Fruit fly (Drosophila melanogaster) whole organism, adult: ENCODE measurements around the gene Bicra.

ENCODE experiments used
- CG11617 ChIP-seq: fragments of 200-800 bp; sonication (Bioruptor generic); optimal IDR thresholded peaks from 2 replicates; lab custom pipeline; 2017; ENCODE audit warnings: mild to moderate bottlenecking, missing biosample characterization, missing genetic modification reagents, missing genetic modification characterization
- CG12768 ChIP-seq: fragments of 200-800 bp; sonication (Bioruptor generic); optimal IDR thresholded peaks from 2 replicates; lab custom pipeline; 2017; ENCODE audit warnings: missing biosample characterization, missing genetic modification characterization, mild to moderate bottlenecking, moderate library complexity, missing genetic modification reagents
- CG14711 ChIP-seq: fragments of 200-800 bp; sonication (Bioruptor generic); optimal IDR thresholded peaks from 2 replicates; lab custom pipeline; 2018; ENCODE audit warnings: missing biosample characterization, mild to moderate bottlenecking, missing genetic modification characterization, moderate library complexity
- CG1620 ChIP-seq: fragments of 200-800 bp; sonication (Bioruptor generic); optimal IDR thresholded peaks from 2 replicates; lab custom pipeline; 2016; ENCODE audit warnings: missing biosample characterization, missing genetic modification characterization
- CG33017 ChIP-seq: fragments of 200-800 bp; sonication (Bioruptor generic); optimal IDR thresholded peaks from 2 replicates; lab custom pipeline; 2018; ENCODE audit warnings: missing biosample characterization, mild to moderate bottlenecking, missing genetic modification characterization, moderate library complexity
- CG5204 ChIP-seq: fragments of 200-800 bp; sonication (Bioruptor generic); optimal IDR thresholded peaks from 2 replicates; lab custom pipeline; 2016; ENCODE audit warnings: missing biosample characterization, missing genetic modification characterization
- CG7045 ChIP-seq: fragments of 200-800 bp; sonication (Bioruptor generic); optimal IDR thresholded peaks from 2 replicates; lab custom pipeline; 2017; ENCODE audit warnings: missing biosample characterization, mild to moderate bottlenecking, missing genetic modification characterization
- CG7101 ChIP-seq: fragments of 200-800 bp; sonication (Bioruptor generic); optimal IDR thresholded peaks from 2 replicates; lab custom pipeline; 2018; ENCODE audit warnings: missing biosample characterization, mild to moderate bottlenecking, missing genetic modification characterization, moderate library complexity
- Clk ChIP-seq: fragments of 200-800 bp; sonication (Bioruptor generic); optimal IDR thresholded peaks from 2 replicates; lab custom pipeline; 2017; ENCODE audit warnings: missing biosample characterization, missing genetic modification characterization
- Crg-1 ChIP-seq: fragments of 200-800 bp; sonication (Bioruptor generic); optimal IDR thresholded peaks from 2 replicates; lab custom pipeline; 2016; ENCODE audit warnings: missing biosample characterization, missing genetic modification characterization
- Hr96 ChIP-seq: fragments of 200-800 bp; sonication (Bioruptor generic); optimal IDR thresholded peaks from 2 replicates; lab custom pipeline; 2016; ENCODE audit warnings: missing biosample characterization, missing genetic modification characterization
- Mnt ChIP-seq: fragments of 200-800 bp; sonication (Bioruptor generic); optimal IDR thresholded peaks from 2 replicates; lab custom pipeline; 2016; ENCODE audit warnings: missing biosample characterization, mild to moderate bottlenecking, missing genetic modification characterization
- bab1 ChIP-seq: fragments of 200-800 bp; sonication (Bioruptor generic); optimal IDR thresholded peaks from 3 replicates; lab custom pipeline; 2019; ENCODE audit warnings: missing biosample characterization, mild to moderate bottlenecking, missing genetic modification characterization, moderate library complexity
- cic ChIP-seq: fragments of 200-800 bp; sonication (Bioruptor generic); optimal IDR thresholded peaks from 2 replicates; lab custom pipeline; 2017; ENCODE audit warnings: missing biosample characterization, mild to moderate bottlenecking, missing genetic modification characterization, moderate library complexity
- cnc ChIP-seq, 2 experiments: fragments of >200 bp; optimal IDR thresholded peaks; 2 replicates each; lab custom pipeline; 2017
- kay ChIP-seq: fragments of 200-800 bp; sonication (Bioruptor generic); peaks from one replicate; lab custom pipeline; 2016; ENCODE audit warnings: missing biosample characterization, missing genetic modification characterization, borderline replicate concordance
- ovo ChIP-seq: fragments of 200-800 bp; sonication (Bioruptor generic); optimal IDR thresholded peaks from 2 replicates; lab custom pipeline; 2016; ENCODE audit warnings: missing biosample characterization, missing genetic modification characterization
- pad ChIP-seq: fragments of 200-800 bp; sonication (Bioruptor generic); optimal IDR thresholded peaks from 3 replicates; lab custom pipeline; 2017; ENCODE audit warnings: missing biosample characterization, missing genetic modification characterization, mild to moderate bottlenecking, moderate library complexity, missing genetic modification reagents
- tj ChIP-seq: fragments of 200-800 bp; sonication (Bioruptor generic); optimal IDR thresholded peaks from 3 replicates; lab custom pipeline; 2017; ENCODE audit warnings: missing biosample characterization, mild to moderate bottlenecking, missing genetic modification characterization, moderate library complexity
- toe ChIP-seq: fragments of 200-800 bp; sonication (Bioruptor generic); optimal IDR thresholded peaks from 2 replicates; lab custom pipeline; 2016; ENCODE audit warnings: missing biosample characterization, missing genetic modification characterization

Gene Bicra

DNA sequence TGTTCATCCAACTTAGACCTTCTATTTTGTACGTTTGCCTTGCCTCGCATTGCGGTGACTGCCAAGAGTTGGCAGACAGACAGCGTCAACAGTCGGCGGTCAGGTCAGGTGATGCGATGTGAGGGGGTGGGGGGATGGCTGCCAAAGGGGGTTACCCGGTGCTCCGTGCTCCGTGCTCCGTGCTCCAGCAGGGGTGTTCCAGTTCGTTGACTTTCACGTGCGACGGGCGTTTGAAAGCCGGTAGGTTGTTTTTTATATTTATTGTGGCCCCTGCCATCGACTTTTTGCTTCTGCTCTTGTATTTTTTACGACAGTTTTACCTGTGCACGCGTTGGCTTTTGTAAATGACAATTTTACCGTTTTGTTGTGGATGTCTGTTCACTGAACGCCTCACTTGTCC lies 19.2 kb downstream of the Bicra start:
- TF ChIP-seq kay (GFP tag; lab: Kevin White, UChicago) (no peak), CG33017 (tag; lab: Kevin White, UChicago) (no peak), cnc (optimal IDR thresholded peaks at IDR 0.05; lab: Kevin White, UChicago) (no peak), Mnt (GFP tag; lab: Kevin White, UChicago) (no peak), Hr96 (no peak), bab1 (GFP tag; lab: Kevin White, UChicago) (no peak), CG7101 (no peak)

dm6 chr3R:29082511-29083296 lies 19.9 kb downstream of the Bicra start:
- TF ChIP-seq tj (GFP tag; lab: Kevin White, UChicago): peak; percentile 96
- no peak for TF ChIP-seq CG1620
- TF ChIP-seq CG7101: no peak
- TF ChIP-seq toe (GFP tag; lab: Kevin White, UChicago): no peak
- no peak for TF ChIP-seq CG5204 (GFP tag; lab: Kevin White, UChicago)

DNA sequence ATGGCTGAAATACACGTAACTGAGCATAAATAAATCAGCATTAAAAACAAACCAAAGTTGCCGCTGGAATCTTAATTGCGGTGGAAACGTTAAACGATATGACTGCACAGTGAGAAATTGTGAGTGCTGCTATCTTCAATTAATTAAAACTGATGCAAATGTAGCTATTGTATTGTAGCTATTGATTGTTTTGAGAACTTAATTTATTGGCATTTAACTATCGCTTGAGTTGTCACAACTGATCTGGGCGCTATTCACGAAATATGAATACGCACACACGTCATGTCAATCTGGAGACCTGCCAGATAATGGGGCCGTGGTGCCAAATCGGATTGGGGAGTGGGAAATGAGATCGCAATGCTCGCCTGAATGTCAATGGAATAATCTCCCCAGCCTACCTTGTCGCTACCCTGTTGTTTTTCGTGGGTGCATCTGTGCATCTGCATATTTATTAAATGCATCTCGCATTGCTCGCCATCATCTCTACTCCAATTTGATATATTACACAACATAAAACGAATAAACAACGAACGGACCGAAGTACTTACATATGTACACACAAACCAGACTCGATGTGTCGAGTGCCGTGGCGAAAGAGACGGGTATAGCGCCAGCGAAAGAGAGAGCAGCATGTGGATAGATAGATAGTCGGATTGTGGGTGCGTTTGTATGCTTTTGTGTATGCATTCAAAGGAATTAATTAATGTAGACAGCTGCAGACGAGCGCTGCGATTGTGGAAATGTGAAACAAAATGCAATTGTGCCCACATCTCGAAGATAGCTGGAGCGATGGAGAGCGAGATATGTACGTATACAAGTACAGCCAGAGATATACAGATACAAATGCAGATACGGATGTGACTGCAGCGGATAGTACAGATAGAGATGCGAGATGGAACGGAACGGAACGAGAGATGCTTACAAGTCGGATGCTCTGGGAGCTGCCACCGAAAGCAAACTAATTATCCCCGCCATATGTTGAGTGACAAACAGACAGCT lies 20.9 kb downstream of the Bicra start:
- no peak for TF ChIP-seq Crg-1 (GFP tag; lab: Kevin White, UChicago)
- TF ChIP-seq CG1620: no peak
- no peak for TF ChIP-seq pad
- TF ChIP-seq tj (GFP tag; lab: Kevin White, UChicago): no peak
- no peak for TF ChIP-seq CG5204 (GFP tag; lab: Kevin White, UChicago)
- no peak for TF ChIP-seq Hr96
- TF ChIP-seq CG7101: no peak
- no peak for TF ChIP-seq CG14711 (tag; lab: Kevin White, UChicago)
- peak; percentile 2 for TF ChIP-seq CG7045 (GFP tag; lab: Kevin White, UChicago)
- TF ChIP-seq Clk (GFP tag; lab: Kevin White, UChicago): no peak
- TF ChIP-seq kay (GFP tag; lab: Kevin White, UChicago): peak; percentile 66
- no peak for TF ChIP-seq CG33017 (tag; lab: Kevin White, UChicago)
- peak; percentile 51 for TF ChIP-seq CG12768 (GFP tag; lab: Kevin White, UChicago)
- TF ChIP-seq ovo (GFP tag; lab: Kevin White, UChicago): no peak
- peak; percentile 5 for TF ChIP-seq cic (GFP tag; lab: Kevin White, UChicago)
- TF ChIP-seq bab1 (GFP tag; lab: Kevin White, UChicago): no peak
- no peak for TF ChIP-seq toe (GFP tag; lab: Kevin White, UChicago)
- TF ChIP-seq CG11617 (GFP tag; lab: Kevin White, UChicago): no peak

DNA sequence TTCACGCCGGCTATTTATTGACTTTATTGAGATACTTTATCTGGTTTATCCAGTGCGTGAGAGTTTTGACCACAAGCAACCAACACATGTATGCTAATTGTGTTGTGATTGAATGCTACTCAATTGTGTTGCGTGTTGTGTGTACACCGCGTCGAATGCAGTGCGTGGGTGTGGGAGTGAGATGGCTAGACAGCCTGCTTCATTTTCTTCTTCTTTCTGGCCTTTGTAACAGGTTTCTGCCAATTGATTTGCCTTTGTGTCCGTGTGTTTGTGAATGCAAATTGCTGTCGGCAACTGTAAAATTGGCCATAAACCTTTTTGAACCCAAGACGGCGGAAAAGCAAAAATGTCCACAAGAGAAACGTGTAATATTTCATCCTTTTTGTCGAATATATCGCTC lies 24.1 kb downstream of the Bicra start:
- TF ChIP-seq CG14711 (tag; lab: Kevin White, UChicago): no peak
- TF ChIP-seq pad: no peak
- no peak for TF ChIP-seq CG5204 (GFP tag; lab: Kevin White, UChicago)
- TF ChIP-seq CG12768 (GFP tag; lab: Kevin White, UChicago): no peak
- no peak for TF ChIP-seq CG11617 (GFP tag; lab: Kevin White, UChicago)
- no peak for TF ChIP-seq CG7101
- no peak for TF ChIP-seq Crg-1 (GFP tag; lab: Kevin White, UChicago)
- no peak for TF ChIP-seq CG33017 (tag; lab: Kevin White, UChicago)
- no peak for TF ChIP-seq Hr96
- TF ChIP-seq toe (GFP tag; lab: Kevin White, UChicago): no peak
- no peak for TF ChIP-seq tj (GFP tag; lab: Kevin White, UChicago)
- no peak for TF ChIP-seq CG7045 (GFP tag; lab: Kevin White, UChicago)
- no peak for TF ChIP-seq cic (GFP tag; lab: Kevin White, UChicago)
- no peak for TF ChIP-seq kay (GFP tag; lab: Kevin White, UChicago)
- TF ChIP-seq Mnt (GFP tag; lab: Kevin White, UChicago): no peak

dm6 chr3R:29087302-29087782 lies 24.5 kb downstream of the Bicra start:
- TF ChIP-seq ovo (GFP tag; lab: Kevin White, UChicago) (peak; percentile 6), pad (peak; percentile 13), Mnt (GFP tag; lab: Kevin White, UChicago) (no peak), kay (GFP tag; lab: Kevin White, UChicago) (peak; percentile 70)

dm6 chr3R:29087926-29088487 lies 25.2 kb downstream of the Bicra start:
- TF ChIP-seq CG7045 (GFP tag; lab: Kevin White, UChicago): no peak
- TF ChIP-seq cnc (optimal IDR thresholded peaks at IDR 0.05; lab: Kevin White, UChicago): no peak
- no peak for TF ChIP-seq toe (GFP tag; lab: Kevin White, UChicago)
- no peak for TF ChIP-seq CG7101
- TF ChIP-seq CG12768 (GFP tag; lab: Kevin White, UChicago): no peak
- no peak for TF ChIP-seq CG11617 (GFP tag; lab: Kevin White, UChicago)
- TF ChIP-seq cic (GFP tag; lab: Kevin White, UChicago): no peak
- TF ChIP-seq bab1 (GFP tag; lab: Kevin White, UChicago): no peak
- TF ChIP-seq pad: no peak
- no peak for TF ChIP-seq CG33017 (tag; lab: Kevin White, UChicago)
- TF ChIP-seq ovo (GFP tag; lab: Kevin White, UChicago): no peak
- no peak for TF ChIP-seq CG5204 (GFP tag; lab: Kevin White, UChicago)
- no peak for TF ChIP-seq CG1620
